Fruit fly (Drosophila melanogaster): ENCODE measurements around the gene CG18599.

Gene CG18599

DNA sequence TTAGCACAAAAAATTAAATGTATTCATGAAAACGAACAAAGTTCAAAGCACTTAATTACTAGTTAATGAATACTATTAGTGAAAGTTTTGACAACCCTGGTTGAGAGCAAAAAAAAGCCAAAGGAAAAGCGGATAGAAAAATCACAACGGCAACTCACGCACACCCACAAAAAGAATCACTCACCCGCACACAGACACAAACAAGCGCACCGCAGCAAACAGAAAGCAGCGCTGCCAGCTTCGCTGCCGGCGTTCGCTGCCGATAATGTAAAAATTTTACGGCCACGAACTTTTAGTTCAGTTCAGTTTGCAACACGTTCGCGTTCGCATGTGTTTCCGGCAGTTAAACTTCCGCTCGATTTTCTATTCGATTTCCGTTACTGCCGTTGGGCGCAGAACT lies at the start of gene CG18599:
Gene CG18599, plus strand, starts transcription at position 301 of the 400 bp plus-strand sequence.
- TF ChIP-seq CG18764 (GFP tag; optimal IDR thresholded peaks at IDR 0.05): no peak
- TF ChIP-seq dm (GFP tag; optimal IDR thresholded peaks at IDR 0.05): no peak
- no peak for TF ChIP-seq tup (GFP tag; optimal IDR thresholded peaks at IDR 0.05)
- TF ChIP-seq Nf-YA (GFP tag; IDR thresholded peaks at IDR 0.05): 0 out of 2 replicates have a peak, but pooled peaks have one; percentile 20
- no peak for TF ChIP-seq Ravus (GFP tag; IDR thresholded peaks at IDR 0.05)
- peak; percentile 9; the same call in 1 of the 2 replicates for TF ChIP-seq CG43689 (GFP tag; IDR thresholded peaks at IDR 0.05)
- no peak for TF ChIP-seq kay (GFP tag; optimal IDR thresholded peaks at IDR 0.05)
- no peak for TF ChIP-seq Dad (GFP tag; optimal IDR thresholded peaks at IDR 0.05)
- peak; percentile 19; the same call in 1 of the 2 replicates for TF ChIP-seq CG4404 (GFP tag; IDR thresholded peaks at IDR 0.05)
- TF ChIP-seq CG11504 (tag; optimal IDR thresholded peaks at IDR 0.05): no peak
- 0 out of 2 replicates have a peak, but pooled peaks have one; percentile 25 for TF ChIP-seq CG6272 (GFP tag; IDR thresholded peaks at IDR 0.05)
- no peak for TF ChIP-seq CG18619 (GFP tag; optimal IDR thresholded peaks at IDR 0.05)
- TF ChIP-seq CG16815 (GFP tag; optimal IDR thresholded peaks at IDR 0.05): no peak
- TF ChIP-seq CG6813 (GFP tag; optimal IDR thresholded peaks at IDR 0.05): no peak
- TF ChIP-seq CG11247 (GFP tag; IDR thresholded peaks at IDR 0.05): no peak
- TF ChIP-seq Gsc (GFP tag; IDR thresholded peaks at IDR 0.05): no peak
- TF ChIP-seq cg (GFP tag; optimal IDR thresholded peaks at IDR 0.05): peak; percentile 33
- TF ChIP-seq Atf3 (GFP tag; optimal IDR thresholded peaks at IDR 0.05): no peak
- no peak for TF ChIP-seq Mes4 (GFP tag; optimal IDR thresholded peaks at IDR 0.05)
- no peak for TF ChIP-seq CG14014 (GFP tag; IDR thresholded peaks at IDR 0.05)
- peak; percentile 36 for TF ChIP-seq CG7271 (tag; optimal IDR thresholded peaks at IDR 0.05)
- no peak for TF ChIP-seq sima (GFP tag; optimal IDR thresholded peaks at IDR 0.05)
- no peak for TF ChIP-seq Fer3 (tag; optimal IDR thresholded peaks at IDR 0.05)
- TF ChIP-seq CG4617 (GFP tag; optimal IDR thresholded peaks at IDR 0.05; ENCODE audit: borderline replicate concordance): no peak
- no peak for TF ChIP-seq gcm2 (GFP tag; optimal IDR thresholded peaks at IDR 0.05)
- TF ChIP-seq MESR4 (GFP tag; optimal IDR thresholded peaks at IDR 0.05): no peak
- TF ChIP-seq az2 (GFP tag; optimal IDR thresholded peaks at IDR 0.05): no peak
- no peak for TF ChIP-seq HLH4C (GFP tag; IDR thresholded peaks at IDR 0.05; ENCODE audit: partially characterized antibody)
- peak; percentile 48 for TF ChIP-seq Ets97D (GFP tag; optimal IDR thresholded peaks at IDR 0.05)
- TF ChIP-seq Hr39 (optimal IDR thresholded peaks at IDR 0.05): no peak
- no peak for TF ChIP-seq psq (GFP tag; optimal IDR thresholded peaks at IDR 0.05)
- TF ChIP-seq CG18262 (tag; optimal IDR thresholded peaks at IDR 0.05): no peak
- peak; percentile 57 for TF ChIP-seq Adf1 (GFP tag; IDR thresholded peaks at IDR 0.05)
- TF ChIP-seq Poxn (GFP tag; IDR thresholded peaks at IDR 0.05): no peak
- TF ChIP-seq CG15514 (GFP tag; optimal IDR thresholded peaks at IDR 0.05): peak; percentile 49
- TF ChIP-seq CG17568 (GFP tag; optimal IDR thresholded peaks at IDR 0.05): no peak
- TF ChIP-seq repo (GFP tag; optimal IDR thresholded peaks at IDR 0.05): no peak
- no peak for TF ChIP-seq CG10565 (GFP tag; optimal IDR thresholded peaks at IDR 0.05)
- TF ChIP-seq tin (GFP tag; optimal IDR thresholded peaks at IDR 0.05): no peak
- no peak for TF ChIP-seq disco-r (GFP tag; optimal IDR thresholded peaks at IDR 0.05)
- no peak for TF ChIP-seq CG5953 (GFP tag; IDR thresholded peaks at IDR 0.05)
- no peak for TF ChIP-seq CG4730 (GFP tag; IDR thresholded peaks at IDR 0.05)
- TF ChIP-seq Sox100B (GFP tag; optimal IDR thresholded peaks at IDR 0.05): no peak
- no peak for TF ChIP-seq seq (GFP tag; IDR thresholded peaks at IDR 0.05)

Data from whole organism, embryonic.